Comparison of ENCODE assay signal across 3 fruit fly cellular contexts in genomic region chrX:6794190-6794589, dm6.
TF ChIP-seq lines count a peak whose summit lies in the region.

No protein-coding gene starts in this region.

TF ChIP-seq in whole organism, embryonic, 481 proteins besides CTCF, POLR2A, EP300 and RAD21 (continued from another document and continues in another):
- TF ChIP-seq emc (GFP tag; optimal IDR thresholded peaks at IDR 0.05; lab: Kevin White, UChicago) (peak; percentile 72), cad (GFP tag; optimal IDR thresholded peaks at IDR 0.05; lab: Kevin White, UChicago) (no peak), trh (GFP tag; optimal IDR thresholded peaks at IDR 0.05; lab: Kevin White, UChicago) (peak; percentile 35), pnt (GFP tag; optimal IDR thresholded peaks at IDR 0.05; lab: Kevin White, UChicago) (peak; percentile 59), sens-2 (GFP tag; IDR thresholded peaks at IDR 0.05; lab: Robert Waterston, UW) (peak; percentile 75), CG31365 (tag; optimal IDR thresholded peaks at IDR 0.05; lab: Kevin White, UChicago) (peak; percentile 62), fd3F (GFP tag; optimal IDR thresholded peaks at IDR 0.05; lab: Kevin White, UChicago) (peak; percentile 77), CG6689 (GFP tag; IDR thresholded peaks at IDR 0.05; lab: Robert Waterston, UW) (peak; percentile 80), z (GFP tag; IDR thresholded peaks at IDR 0.05; lab: Robert Waterston, UW) (no peak), chif (GFP tag; optimal IDR thresholded peaks at IDR 0.05; lab: Kevin White, UChicago) (peak; percentile 74 to 79), NC2β (GFP tag; optimal IDR thresholded peaks at IDR 0.05; lab: Kevin White, UChicago) (peak; percentile 64), CG11398 (GFP tag; optimal IDR thresholded peaks at IDR 0.05; lab: Kevin White, UChicago) (peak; percentile 28), ftz-f1 (GFP tag; optimal IDR thresholded peaks at IDR 0.05; lab: Kevin White, UChicago) (no peak), unpg (GFP tag; optimal IDR thresholded peaks at IDR 0.05; lab: Kevin White, UChicago) (peak; percentile 88), p53 (GFP tag; optimal IDR thresholded peaks at IDR 0.05; lab: Kevin White, UChicago) (peak; percentile 51), CG32767 (GFP tag; IDR thresholded peaks at IDR 0.05; lab: Robert Waterston, UW) (peak; percentile 49; the same call in 1 of the 2 replicates), Mrtf (GFP tag; IDR thresholded peaks at IDR 0.05; lab: Robert Waterston, UW) (peak; percentile 79), Myb (GFP tag; optimal IDR thresholded peaks at IDR 0.05; lab: Kevin White, UChicago) (peak; percentile 62), CG18764 (GFP tag; optimal IDR thresholded peaks at IDR 0.05; lab: Kevin White, UChicago) (peak; percentile 60), CG5245 (GFP tag; optimal IDR thresholded peaks at IDR 0.05; lab: Kevin White, UChicago) (peak; percentile 78), CG12104 (GFP tag; optimal IDR thresholded peaks at IDR 0.05; lab: Kevin White, UChicago) (peak; percentile 65), H2.0 (GFP tag; IDR thresholded peaks at IDR 0.05; lab: Robert Waterston, UW) (peak; percentile 88), Hr3 (GFP tag; optimal IDR thresholded peaks at IDR 0.05; lab: Kevin White, UChicago) (peak; percentile 65), CG11695 (GFP tag; IDR thresholded peaks at IDR 0.05; lab: Robert Waterston, UW) (peak; percentile 83; the same call in 2 of the 3 replicates), Dad (GFP tag; optimal IDR thresholded peaks at IDR 0.05; lab: Kevin White, UChicago) (peak; percentile 79), Fer1 (GFP tag; optimal IDR thresholded peaks at IDR 0.05; lab: Kevin White, UChicago) (peak; percentile 71), stwl (tag; optimal IDR thresholded peaks at IDR 0.05; lab: Kevin White, UChicago) (no peak), tll (GFP tag; optimal IDR thresholded peaks at IDR 0.05; lab: Kevin White, UChicago) (no peak), CG14667 (GFP tag; IDR thresholded peaks at IDR 0.05; lab: Robert Waterston, UW) (peak; percentile 74), CG7745 (tag; optimal IDR thresholded peaks at IDR 0.05; lab: Kevin White, UChicago) (no peak), NK7.1 (GFP tag; optimal IDR thresholded peaks at IDR 0.05; lab: Kevin White, UChicago) (peak; percentile 46), ind (GFP tag; optimal IDR thresholded peaks at IDR 0.05; lab: Kevin White, UChicago) (peak; percentile 85), CG9876 (GFP tag; optimal IDR thresholded peaks at IDR 0.05; lab: Kevin White, UChicago) (peak; percentile 61), CG16863 (GFP tag; optimal IDR thresholded peaks at IDR 0.05; lab: Kevin White, UChicago) (peak; percentile 74), Rx (GFP tag; IDR thresholded peaks at IDR 0.05; lab: Robert Waterston, UW) (peak; percentile 87), Awh (GFP tag; IDR thresholded peaks at IDR 0.05; lab: Robert Waterston, UW) (peak; percentile 82), pita (GFP tag; optimal IDR thresholded peaks at IDR 0.05; lab: Kevin White, UChicago) (no peak), vfl (GFP tag; optimal IDR thresholded peaks at IDR 0.05; lab: Kevin White, UChicago) (peak; percentile 75), CG11696 (GFP tag; IDR thresholded peaks at IDR 0.05; lab: Robert Waterston, UW) (peak; percentile 95), MBD-R2 (GFP tag; IDR thresholded peaks at IDR 0.05; lab: Robert Waterston, UW) (peak; percentile 48; the same call in 1 of the 2 replicates), CG32532 (GFP tag; IDR thresholded peaks at IDR 0.05; lab: Robert Waterston, UW) (peak; percentile 86), Med (GFP tag; lab: Kevin White, UChicago) (peak; percentile 98), CG31388 (GFP tag; optimal IDR thresholded peaks at IDR 0.05; lab: Kevin White, UChicago) (peak; percentile 46), CG30403 (GFP tag; optimal IDR thresholded peaks at IDR 0.05; lab: Kevin White, UChicago) (peak; percentile 80)

TF ChIP-seq in whole organism, prepupa, 60 proteins besides CTCF, POLR2A, EP300 and RAD21 (continued from another document):
- peak; percentile 91 for TF ChIP-seq CG6163 (GFP tag; IDR thresholded peaks at IDR 0.05; lab: Robert Waterston, UW)
- TF ChIP-seq CG6808 (GFP tag; optimal IDR thresholded peaks at IDR 0.05; lab: Kevin White, UChicago): peak; percentile 45
- peak; percentile 37 for TF ChIP-seq CG8319 (GFP tag; optimal IDR thresholded peaks at IDR 0.05; lab: Kevin White, UChicago)
- peak; percentile 29 for TF ChIP-seq spab (GFP tag; optimal IDR thresholded peaks at IDR 0.05; lab: Kevin White, UChicago)
- peak in 1 of 2 experiments; percentile 26 for TF ChIP-seq ss (GFP tag; optimal IDR thresholded peaks at IDR 0.05; lab: Kevin White, UChicago)
- TF ChIP-seq CG3032 (tag; optimal IDR thresholded peaks at IDR 0.05; lab: Kevin White, UChicago): peak; percentile 51
- peak; percentile 78 for TF ChIP-seq cyc (GFP tag; optimal IDR thresholded peaks at IDR 0.05; lab: Kevin White, UChicago)
- TF ChIP-seq fkh (GFP tag; optimal IDR thresholded peaks at IDR 0.05; lab: Kevin White, UChicago): peak; percentile 46
- peak; percentile 74 for TF ChIP-seq net (GFP tag; optimal IDR thresholded peaks at IDR 0.05; lab: Kevin White, UChicago)
- TF ChIP-seq Lpt (GFP tag; optimal IDR thresholded peaks at IDR 0.05; lab: Kevin White, UChicago): peak; percentile 77
- TF ChIP-seq pdm3 (GFP tag; optimal IDR thresholded peaks at IDR 0.05; lab: Kevin White, UChicago): peak; percentile 85
- TF ChIP-seq Eip93F (GFP tag; optimal IDR thresholded peaks at IDR 0.05; lab: Kevin White, UChicago): no peak
- TF ChIP-seq Gug (GFP tag; IDR thresholded peaks at IDR 0.05; lab: Robert Waterston, UW): peak; percentile 82
- TF ChIP-seq CG1621 (tag; optimal IDR thresholded peaks at IDR 0.05; lab: Kevin White, UChicago): peak; percentile 69
- TF ChIP-seq vri (GFP tag; optimal IDR thresholded peaks at IDR 0.05; lab: Kevin White, UChicago): peak; percentile 33
- TF ChIP-seq Eip78C (GFP tag; lab: Kevin White, UChicago): peak; percentile 93
- peak; percentile 94 for TF ChIP-seq eg (GFP tag; IDR thresholded peaks at IDR 0.05; lab: Robert Waterston, UW)
- peak; percentile 46 for TF ChIP-seq fd59A (GFP tag; optimal IDR thresholded peaks at IDR 0.05; lab: Kevin White, UChicago)
- peak; percentile 77 for TF ChIP-seq OdsH (GFP tag; optimal IDR thresholded peaks at IDR 0.05; lab: Kevin White, UChicago)
- peak; percentile 74 for TF ChIP-seq CG11294 (GFP tag; IDR thresholded peaks at IDR 0.05; lab: Robert Waterston, UW)
- peak; percentile 61 for TF ChIP-seq Smox (GFP tag; optimal IDR thresholded peaks at IDR 0.05; lab: Kevin White, UChicago)
- TF ChIP-seq Hr38 (GFP tag; optimal IDR thresholded peaks at IDR 0.05; lab: Kevin White, UChicago): no peak
- TF ChIP-seq CG3919 (GFP tag; optimal IDR thresholded peaks at IDR 0.05; lab: Kevin White, UChicago): peak; percentile 80
- TF ChIP-seq topi (GFP tag; optimal IDR thresholded peaks at IDR 0.05; lab: Kevin White, UChicago): peak; percentile 75
- peak; percentile 71 for TF ChIP-seq CG11762 (GFP tag; optimal IDR thresholded peaks at IDR 0.05; lab: Kevin White, UChicago; ENCODE audit: insufficient read depth)
- TF ChIP-seq CG32006 (GFP tag; optimal IDR thresholded peaks at IDR 0.05; lab: Kevin White, UChicago): peak; percentile 86
- peak; percentile 21 for TF ChIP-seq dsx (GFP tag; optimal IDR thresholded peaks at IDR 0.05; lab: Kevin White, UChicago; ENCODE audit: poor library complexity, severe bottlenecking)
- TF ChIP-seq CG6854 (GFP tag; optimal IDR thresholded peaks at IDR 0.05; lab: Kevin White, UChicago): no peak
- TF ChIP-seq CG11902 (GFP tag; optimal IDR thresholded peaks at IDR 0.05; lab: Kevin White, UChicago): peak; percentile 43
- peak; percentile 55 for TF ChIP-seq CG10631 (GFP tag; optimal IDR thresholded peaks at IDR 0.05; lab: Kevin White, UChicago)
- peak; percentile 87 for TF ChIP-seq CG8119 (GFP tag; IDR thresholded peaks at IDR 0.05; lab: Robert Waterston, UW)
- peak; percentile 78 for TF ChIP-seq Hr39 (GFP tag; optimal IDR thresholded peaks at IDR 0.05; lab: Kevin White, UChicago)
- peak; percentile 65 for TF ChIP-seq CG10669 (GFP tag; optimal IDR thresholded peaks at IDR 0.05; lab: Kevin White, UChicago)
- TF ChIP-seq CG9139 (GFP tag; optimal IDR thresholded peaks at IDR 0.05; lab: Kevin White, UChicago): no peak
- TF ChIP-seq CG8632 (GFP tag; optimal IDR thresholded peaks at IDR 0.05; lab: Kevin White, UChicago): peak; percentile 60
- peak; percentile 67 for TF ChIP-seq esn (GFP tag; optimal IDR thresholded peaks at IDR 0.05; lab: Kevin White, UChicago)
- TF ChIP-seq svp (GFP tag; lab: Kevin White, UChicago): peak; percentile 80
- TF ChIP-seq Hr4 (GFP tag; optimal IDR thresholded peaks at IDR 0.05; lab: Kevin White, UChicago): peak; percentile 87

TF ChIP-seq in whole organism, wandering third instar larva, 38 proteins besides CTCF, POLR2A, EP300 and RAD21 (continued from another document):
- TF ChIP-seq Dif (GFP tag; optimal IDR thresholded peaks at IDR 0.05; lab: Kevin White, UChicago; ENCODE audit: partially characterized antibody) (no peak), Sp1 (GFP tag; optimal IDR thresholded peaks at IDR 0.05; lab: Kevin White, UChicago) (peak; percentile 47), dsf (GFP tag; optimal IDR thresholded peaks at IDR 0.05; lab: Kevin White, UChicago; ENCODE audit: borderline replicate concordance) (no peak), br (GFP tag; optimal IDR thresholded peaks at IDR 0.05; lab: Kevin White, UChicago) (peak; percentile 56), dmrt93B (GFP tag; optimal IDR thresholded peaks at IDR 0.05; lab: Kevin White, UChicago) (peak; percentile 39)
